Worm (Caenorhabditis elegans): ENCODE measurements around the gene T01G5.6.

T01G5.6 gene

ce11 chrV:15133812-15134211, 19.9 kb upstream of the T01G5.6 start:
- TF ChIP-seq ztf-11 (tag; optimal IDR thresholded peaks at IDR 0.05), result no peak
- no peak for TF ChIP-seq fos-1 (tag; optimal IDR thresholded peaks at IDR 0.05)
- peak; percentile 45 for TF ChIP-seq elt-2 (tag; optimal IDR thresholded peaks at IDR 0.05)
- no peak for TF ChIP-seq mef-2 (tag; optimal IDR thresholded peaks at IDR 0.05)
- TF ChIP-seq elt-3 (tag; optimal IDR thresholded peaks at IDR 0.05), result peak in 1 of 6 experiments; percentile 14

- TF ChIP-seq isw-1 (GFP tag; IDR thresholded peaks at IDR 0.05), result no peak
- TF ChIP-seq mab-9 (GFP tag; IDR thresholded peaks at IDR 0.05), result no peak
- no peak for TF ChIP-seq efl-1 (optimal IDR thresholded peaks at IDR 0.05)
- TF ChIP-seq efl-1 (GFP tag; optimal IDR thresholded peaks at IDR 0.05 in 1 of 2), result peak in 1 of 2 experiments; percentile 39
- TF ChIP-seq sup-37 (GFP tag; optimal IDR thresholded peaks at IDR 0.05), result no peak
- TF ChIP-seq fkh-8 (tag; optimal IDR thresholded peaks at IDR 0.05), result no peak
- no peak for TF ChIP-seq nhr-47 (tag; optimal IDR thresholded peaks at IDR 0.05)
These were observed 18.5 kb upstream of the T01G5.6 start, which contains the start of gene str-171 for ce11 chrV:15132423-15132822. Gene str-171 (minus strand): TSS chrV:15132523.

ce11 chrV:15127955-15128354, 14.1 kb upstream of the T01G5.6 start, which contains the start of gene srr-7:
Gene srr-7 (plus strand): TSS chrV:15128255.
- no peak for TF ChIP-seq nhr-90 (tag; optimal IDR thresholded peaks at IDR 0.05; ENCODE audit: poor library complexity)
- TF ChIP-seq C16A3.4 (tag; optimal IDR thresholded peaks at IDR 0.05), result no peak
- no peak for TF ChIP-seq pax-3 (tag; optimal IDR thresholded peaks at IDR 0.05)
- no peak for TF ChIP-seq nhr-85 (tag)
- TF ChIP-seq egl-27 (tag; optimal IDR thresholded peaks at IDR 0.05), result no peak
- no peak for TF ChIP-seq irx-1 (tag; optimal IDR thresholded peaks at IDR 0.05)
- TF ChIP-seq efl-1 (optimal IDR thresholded peaks at IDR 0.05), result no peak
- no peak for TF ChIP-seq efl-1 (GFP tag; optimal IDR thresholded peaks at IDR 0.05 in 1 of 2)
- TF ChIP-seq vab-15 (tag; optimal IDR thresholded peaks at IDR 0.05), result no peak
- no peak for TF ChIP-seq tlp-1 (tag; optimal IDR thresholded peaks at IDR 0.05)
- TF ChIP-seq zag-1 (tag; optimal IDR thresholded peaks at IDR 0.05), result no peak
- no peak for TF ChIP-seq Y116A8C.19 (tag; optimal IDR thresholded peaks at IDR 0.05; ENCODE audit: borderline replicate concordance)
- TF ChIP-seq C34B4.2 (tag; optimal IDR thresholded peaks at IDR 0.05), result no peak
- no peak for TF ChIP-seq hlh-17 (GFP tag; optimal IDR thresholded peaks at IDR 0.05; ENCODE audit: borderline replicate concordance)
- no peak for TF ChIP-seq alr-1 (tag; optimal IDR thresholded peaks at IDR 0.05; ENCODE audit: borderline replicate concordance)
- TF ChIP-seq sup-37 (GFP tag; optimal IDR thresholded peaks at IDR 0.05), result no peak
- TF ChIP-seq swsn-7 (tag; optimal IDR thresholded peaks at IDR 0.05), result no peak
- no peak for TF ChIP-seq fos-1 (tag; optimal IDR thresholded peaks at IDR 0.05)
- TF ChIP-seq pag-3 (tag; optimal IDR thresholded peaks at IDR 0.05; ENCODE audit: borderline replicate concordance, insufficient read depth), result no peak
- TF ChIP-seq nhr-28 (tag; optimal IDR thresholded peaks at IDR 0.05), result no peak

ce11 chrV:15127413-15127812, 13.5 kb upstream of the T01G5.6 start, which contains the start of gene srj-27:
Gene srj-27 (minus strand): TSS chrV:15127513.
- TF ChIP-seq lin-15B (tag; optimal IDR thresholded peaks at IDR 0.05), result no peak
- TF ChIP-seq nhr-237 (tag; optimal IDR thresholded peaks at IDR 0.05), result no peak
- no peak for TF ChIP-seq grh-1 (GFP tag; IDR thresholded peaks at IDR 0.05)
- no peak for TF ChIP-seq nhr-28 (tag; optimal IDR thresholded peaks at IDR 0.05)
- no peak for TF ChIP-seq unc-98 (GFP tag; IDR thresholded peaks at IDR 0.05)
- TF ChIP-seq mep-1 (tag; optimal IDR thresholded peaks at IDR 0.05), result no peak
- TF ChIP-seq lin-35 (GFP tag; optimal IDR thresholded peaks at IDR 0.05), result no peak
- TF ChIP-seq pqm-1 (tag; optimal IDR thresholded peaks at IDR 0.05), result no peak
- TF ChIP-seq hpl-2 (GFP tag; optimal IDR thresholded peaks at IDR 0.05), result no peak
- TF ChIP-seq mdl-1 (tag; optimal IDR thresholded peaks at IDR 0.05), result no peak
- no peak for TF ChIP-seq elt-3 (tag; optimal IDR thresholded peaks at IDR 0.05)

Data from whole organism, L1 larva.